Worm (Caenorhabditis elegans) whole organism, L3 larva: ENCODE measurements around the gene Y47D7A.18.

ENCODE experiments used
- aly-2 ChIP-seq: fragments of 150-350 bp; optimal IDR thresholded peaks from 2 replicates; lab custom pipeline; 2014; ENCODE audit warnings: missing biosample characterization, missing genetic modification characterization
- nhr-25 ChIP-seq: sonication (generic microtip); optimal IDR thresholded peaks from 2 replicates; lab custom pipeline; 2017; ENCODE audit warnings: missing biosample characterization, missing genetic modification characterization
- nhr-67 ChIP-seq: fragments of 150-350 bp; optimal IDR thresholded peaks from 2 replicates; lab custom pipeline; 2014; ENCODE audit warnings: missing biosample characterization, missing genetic modification characterization

DNA sequence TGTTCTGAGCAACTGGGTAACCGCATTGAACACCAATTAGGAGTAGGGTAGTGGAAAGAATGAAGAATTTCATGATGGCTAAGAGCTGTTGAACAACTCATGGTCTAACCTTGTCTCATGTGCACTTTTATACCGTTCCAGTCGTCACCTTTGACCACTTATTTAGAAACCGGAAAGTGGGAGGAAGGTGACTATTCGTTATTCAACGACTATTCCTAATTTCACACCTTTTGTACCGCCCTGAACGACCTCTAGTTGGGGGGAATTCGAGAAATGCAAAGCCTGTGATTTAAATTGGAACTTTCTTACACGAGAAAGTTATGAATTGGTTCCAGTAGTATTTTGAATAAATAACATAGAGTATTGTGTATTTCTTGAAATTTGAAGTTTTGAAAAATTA is 13.0 kb upstream of the Y47D7A.18 start, which contains the start of gene Y47D7A.12:
- no peak for TF ChIP-seq nhr-67 (tag; lab: Kevin White, UChicago)
- no peak for TF ChIP-seq aly-2 (tag; lab: Kevin White, UChicago)
- no peak for TF ChIP-seq nhr-25
